Worm (Caenorhabditis elegans): Measurements from ENCODE around the gene cey-4.

Gene cey-4

ce11 chrIII:10832636-10833035, 35.9 kb downstream of the cey-4 start, which contains the start of gene sbsp-1:
sbsp-1 (plus strand) TSS chrIII:10832936.
- TF ChIP-seq elt-1 (tag; optimal IDR thresholded peaks at IDR 0.05) (no peak), nfya-1 (tag; optimal IDR thresholded peaks at IDR 0.05; ENCODE audit: insufficient read depth) (no peak), nhr-77 (tag; optimal IDR thresholded peaks at IDR 0.05) (no peak), fkh-10 (GFP tag; optimal IDR thresholded peaks at IDR 0.05) (no peak), lsy-12 (tag; optimal IDR thresholded peaks at IDR 0.05) (no peak), nhr-67 (tag; optimal IDR thresholded peaks at IDR 0.05) (no peak), ztf-11 (tag; optimal IDR thresholded peaks at IDR 0.05) (no peak), pha-4 (tag; optimal IDR thresholded peaks at IDR 0.05) (no peak), pqm-1 (tag; optimal IDR thresholded peaks at IDR 0.05) (no peak), fos-1 (tag; optimal IDR thresholded peaks at IDR 0.05) (no peak), nhr-25 (tag; optimal IDR thresholded peaks at IDR 0.05) (no peak), nhr-237 (tag; optimal IDR thresholded peaks at IDR 0.05) (no peak), ceh-16 (tag; optimal IDR thresholded peaks at IDR 0.05) (no peak)

DNA sequence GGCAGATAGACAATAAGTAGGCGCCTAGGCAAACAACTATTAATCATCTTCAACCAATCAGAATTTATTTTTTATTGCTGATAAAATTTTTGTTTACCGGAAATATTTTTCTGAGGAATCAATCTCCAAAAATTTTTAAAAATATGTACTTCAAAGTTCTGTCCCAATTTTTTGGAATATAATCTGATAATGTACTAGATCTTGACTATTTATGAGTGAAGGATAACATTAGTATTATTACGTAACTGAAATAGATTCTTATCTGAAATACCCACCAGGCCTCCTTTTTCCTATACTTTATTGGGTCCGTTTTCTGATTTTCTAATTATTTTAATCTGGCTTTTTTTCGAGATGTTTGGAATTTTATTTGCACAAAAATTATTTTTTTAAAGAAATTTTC, 37.0 kb downstream of the cey-4 start:
- no peak for TF ChIP-seq ceh-28 (tag; optimal IDR thresholded peaks at IDR 0.05)
- no peak for TF ChIP-seq jun-1 (tag; optimal IDR thresholded peaks at IDR 0.05)
- TF ChIP-seq ama-1 (optimal IDR thresholded peaks at IDR 0.05) = no peak
- TF ChIP-seq mml-1 (tag; optimal IDR thresholded peaks at IDR 0.05) = no peak
- TF ChIP-seq unc-62 (GFP tag; optimal IDR thresholded peaks at IDR 0.05) = no peak
- TF ChIP-seq egl-27 (tag; optimal IDR thresholded peaks at IDR 0.05) = no peak
- no peak for TF ChIP-seq skn-1 (tag; optimal IDR thresholded peaks at IDR 0.05)
- no peak for TF ChIP-seq ZK546.5 (tag; optimal IDR thresholded peaks at IDR 0.05)
- TF ChIP-seq nhr-67 (tag; optimal IDR thresholded peaks at IDR 0.05) = no peak
- no peak for TF ChIP-seq nhr-43 (tag; optimal IDR thresholded peaks at IDR 0.05; ENCODE audit: poor library complexity, severe bottlenecking)

- TF ChIP-seq elt-3 (tag; optimal IDR thresholded peaks at IDR 0.05) (no peak), skn-1 (tag; optimal IDR thresholded peaks at IDR 0.05) (no peak)
Measured at ce11 chrIII:10825088-10825487, 43.4 kb downstream of the cey-4 start.

- no peak for TF ChIP-seq ztf-4 (tag; optimal IDR thresholded peaks at IDR 0.05)
- TF ChIP-seq jun-1 (tag; optimal IDR thresholded peaks at IDR 0.05) = no peak
- TF ChIP-seq lin-39 (tag; optimal IDR thresholded peaks at IDR 0.05) = no peak
- peak; percentile 4 for TF ChIP-seq egl-5 (tag; optimal IDR thresholded peaks at IDR 0.05)
- TF ChIP-seq nhr-25 (tag; optimal IDR thresholded peaks at IDR 0.05) = no peak
- TF ChIP-seq egl-27 (tag; optimal IDR thresholded peaks at IDR 0.05) = no peak
Measured at ce11 chrIII:10824206-10824605, 44.3 kb downstream of the cey-4 start.

DNA sequence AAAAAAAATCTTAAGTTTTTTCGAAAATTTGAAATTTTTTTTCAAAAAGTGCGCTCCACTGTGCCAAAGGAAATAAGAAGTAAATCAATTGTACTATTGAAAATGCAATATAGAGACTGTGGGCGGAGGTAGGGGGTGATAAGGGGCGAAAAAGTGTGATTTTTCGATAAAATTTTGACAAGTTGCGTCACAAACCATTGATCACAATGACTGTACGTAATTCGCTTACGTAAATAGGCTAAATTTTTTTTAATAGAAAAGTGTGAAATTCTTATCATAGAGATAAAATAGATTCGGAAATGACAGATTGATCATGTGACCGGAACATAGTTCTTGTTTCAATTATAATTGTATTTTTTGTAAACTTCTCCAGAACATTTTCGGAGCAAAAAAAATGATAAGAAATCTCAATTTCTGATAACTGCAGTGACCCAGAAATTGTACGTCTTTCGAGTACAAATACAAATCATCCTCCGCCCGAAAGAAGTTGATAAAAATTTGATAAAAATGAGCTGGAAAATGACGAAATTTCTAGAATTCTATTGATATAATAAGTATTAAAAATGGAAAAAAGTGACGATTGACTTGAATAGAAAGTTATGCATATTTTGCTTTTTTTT, 45.9 kb downstream of the cey-4 start:
- no peak for TF ChIP-seq egl-27 (tag; optimal IDR thresholded peaks at IDR 0.05)
- peak; percentile 98 for TF ChIP-seq elt-2 (tag; optimal IDR thresholded peaks at IDR 0.05)
- no peak for TF ChIP-seq eor-1 (tag; optimal IDR thresholded peaks at IDR 0.05)
- TF ChIP-seq jun-1 (tag; optimal IDR thresholded peaks at IDR 0.05) = peak; percentile 47
- TF ChIP-seq nhr-25 (tag; optimal IDR thresholded peaks at IDR 0.05) = no peak
- TF ChIP-seq fos-1 (tag; optimal IDR thresholded peaks at IDR 0.05) = no peak
- peak; percentile 81 for TF ChIP-seq pqm-1 (tag; optimal IDR thresholded peaks at IDR 0.05)
- peak; percentile 34 for TF ChIP-seq pha-4 (tag; optimal IDR thresholded peaks at IDR 0.05)

- TF ChIP-seq ztf-11 (tag; optimal IDR thresholded peaks at IDR 0.05) = no peak
- peak; percentile 14 for TF ChIP-seq pha-4 (tag; optimal IDR thresholded peaks at IDR 0.05)
- no peak for TF ChIP-seq unc-39 (tag; optimal IDR thresholded peaks at IDR 0.05)
- TF ChIP-seq elt-2 (tag; optimal IDR thresholded peaks at IDR 0.05) = peak; percentile 67
- no peak for TF ChIP-seq R02D3.7 (tag; optimal IDR thresholded peaks at IDR 0.05)
- TF ChIP-seq pqm-1 (tag; optimal IDR thresholded peaks at IDR 0.05) = peak; percentile 68
Measured at ce11 chrIII:10820592-10821242, 47.8 kb downstream of the cey-4 start.
